Fruit fly (Drosophila melanogaster) whole organism, embryonic: ENCODE results near the gene CG1910.
A peak's percentile ranks its signal among the peaks of the same experiment; 100 is the strongest.

Source experiments
- ATbp ChIP-seq: fragments of 200-800 bp; sonication (Bioruptor generic); optimal IDR thresholded peaks from 2 replicates; lab custom pipeline; 2017; ENCODE audit warnings: missing biosample characterization, mild to moderate bottlenecking, missing genetic modification characterization, missing genetic modification reagents
- B-H2 ChIP-seq: fragments of 200-800 bp; sonication (Bioruptor generic); optimal IDR thresholded peaks from 2 replicates; lab custom pipeline; 2018; ENCODE audit warnings: missing biosample characterization, mild to moderate bottlenecking, missing genetic modification characterization
- CG10431 ChIP-seq: fragments of 200-800 bp; sonication (Bioruptor generic); optimal IDR thresholded peaks from 3 replicates; lab custom pipeline; 2018; ENCODE audit warnings: missing biosample characterization, mild to moderate bottlenecking, missing genetic modification characterization
- CG12659 ChIP-seq: fragments of 200-800 bp; sonication (Bioruptor generic); optimal IDR thresholded peaks from 3 replicates; lab custom pipeline; 2017; ENCODE audit warnings: mild to moderate bottlenecking, missing biosample characterization, missing genetic modification reagents, missing genetic modification characterization
- CG12942 ChIP-seq: fragments of 200-800 bp; sonication (Bioruptor generic); optimal IDR thresholded peaks from 3 replicates; lab custom pipeline; 2016; ENCODE audit warnings: missing biosample characterization, missing genetic modification characterization
- CG13296 ChIP-seq: fragments of 200-800 bp; sonication (Bioruptor generic); optimal IDR thresholded peaks from 3 replicates; lab custom pipeline; 2018; ENCODE audit warnings: missing biosample characterization, mild to moderate bottlenecking, missing genetic modification characterization
- CG14860 ChIP-seq: fragments of 200-800 bp; sonication (Bioruptor generic); IDR thresholded peaks from 3 replicates; pipeline ENCODE4 v1.3.6; 2022; ENCODE audit warnings: missing biosample characterization, missing genetic modification characterization; ENCODE audit not compliant: partially characterized antibody
- CG15269 ChIP-seq: fragments of 200-800 bp; sonication (Bioruptor generic); optimal IDR thresholded peaks from 2 replicates; lab custom pipeline; 2018; ENCODE audit warnings: missing biosample characterization, mild to moderate bottlenecking, missing genetic modification characterization, moderate library complexity
- CG16779 ChIP-seq: fragments of 200-800 bp; sonication (Bioruptor generic); IDR thresholded peaks from 2 replicates; pipeline ENCODE4 v1.3.6; 2022; ENCODE audit warnings: missing biosample characterization, missing genetic modification characterization
- CG17359 ChIP-seq: fragments of 200-800 bp; sonication (Bioruptor generic); optimal IDR thresholded peaks from 3 replicates; lab custom pipeline; 2018; ENCODE audit warnings: missing biosample characterization, mild to moderate bottlenecking, missing genetic modification characterization, moderate library complexity
- CG17385 ChIP-seq: fragments of 200-800 bp; sonication (Bioruptor generic); optimal IDR thresholded peaks from 3 replicates; lab custom pipeline; 2018; ENCODE audit warnings: missing biosample characterization, mild to moderate bottlenecking, missing genetic modification characterization
- CG1832 ChIP-seq: fragments of 200-800 bp; sonication (Bioruptor generic); optimal IDR thresholded peaks from 2 replicates; lab custom pipeline; 2017; ENCODE audit warnings: missing biosample characterization, mild to moderate bottlenecking, missing genetic modification characterization, inconsistent platforms
- CG18599 ChIP-seq: fragments of 200-800 bp; sonication (Bioruptor generic); optimal IDR thresholded peaks from 3 replicates; lab custom pipeline; 2017; ENCODE audit warnings: missing biosample characterization, missing genetic modification characterization, mild to moderate bottlenecking, moderate library complexity, missing genetic modification reagents
- CG2120 ChIP-seq: fragments of 200-800 bp; sonication (Bioruptor generic); optimal IDR thresholded peaks from 3 replicates; lab custom pipeline; 2016; ENCODE audit warnings: missing biosample characterization, missing genetic modification characterization
- CG32532 ChIP-seq: fragments of 200-800 bp; sonication (Bioruptor generic); IDR thresholded peaks from 2 replicates; pipeline ENCODE4 v1.3.6; 2022; ENCODE audit warnings: missing biosample characterization, missing genetic modification characterization
- CG3407 ChIP-seq: fragments of 200-800 bp; sonication (Bioruptor generic); optimal IDR thresholded peaks from 2 replicates; lab custom pipeline; 2018; ENCODE audit warnings: missing biosample characterization, mild to moderate bottlenecking, missing genetic modification characterization
- CG34224 ChIP-seq: fragments of 200-800 bp; sonication (Bioruptor generic); IDR thresholded peaks from 3 replicates; pipeline ENCODE4 v1.3.6; 2022; ENCODE audit warnings: missing biosample characterization, missing genetic modification characterization; ENCODE audit not compliant: partially characterized antibody
- CG7357 ChIP-seq: fragments of 200-800 bp; sonication (Bioruptor generic); IDR thresholded peaks from 3 replicates; pipeline ENCODE4 v1.3.6; 2022; ENCODE audit warnings: missing biosample characterization, missing genetic modification characterization
- CG7987 ChIP-seq: fragments of 200-800 bp; sonication (Bioruptor generic); optimal IDR thresholded peaks from 2 replicates; lab custom pipeline; 2018; ENCODE audit warnings: missing biosample characterization, mild to moderate bottlenecking, missing genetic modification characterization, moderate library complexity
- CG8478 ChIP-seq: fragments of >200 bp; optimal IDR thresholded peaks from 2 replicates; lab custom pipeline; 2018
- CoRest ChIP-seq: fragments of 200-800 bp; sonication (Bioruptor generic); optimal IDR thresholded peaks from 3 replicates; lab custom pipeline; 2018; ENCODE audit warnings: missing biosample characterization, mild to moderate bottlenecking, missing genetic modification characterization, moderate library complexity
- Deaf1 ChIP-seq: fragments of 200-800 bp; optimal IDR thresholded peaks from 3 replicates; lab custom pipeline; 2019; ENCODE audit warnings: missing biosample characterization, mild to moderate bottlenecking, missing genetic modification characterization, moderate library complexity
- Doc2 ChIP-seq: fragments of 200-800 bp; sonication (Bioruptor generic); IDR thresholded peaks from 2 replicates; pipeline ENCODE4 v1.3.6; 2022; ENCODE audit warnings: missing biosample characterization, missing genetic modification characterization
- Ets65A ChIP-seq: fragments of 200-800 bp; sonication (Bioruptor generic); peaks from one replicate; lab custom pipeline; 2016; ENCODE audit warnings: missing biosample characterization, missing genetic modification characterization
- Fer1 ChIP-seq: fragments of 200-800 bp; sonication (Bioruptor generic); optimal IDR thresholded peaks from 2 replicates; lab custom pipeline; 2017; ENCODE audit warnings: missing biosample characterization, mild to moderate bottlenecking, missing genetic modification characterization
- Hand ChIP-seq: fragments of 200-800 bp; sonication (Bioruptor generic); optimal IDR thresholded peaks from 2 replicates; lab custom pipeline; 2017; ENCODE audit warnings: mild to moderate bottlenecking, missing biosample characterization, missing genetic modification reagents, missing genetic modification characterization
- Hmr ChIP-seq: fragments of 200-800 bp; sonication (Bioruptor generic); optimal IDR thresholded peaks from 3 replicates; lab custom pipeline; 2017; ENCODE audit warnings: mild to moderate bottlenecking, missing biosample characterization, missing genetic modification reagents, missing genetic modification characterization
- MBD-R2 ChIP-seq: fragments of 200-800 bp; sonication (Bioruptor generic); IDR thresholded peaks from 2 replicates; pipeline ENCODE4 v1.3.6; 2022; ENCODE audit warnings: missing biosample characterization, missing genetic modification characterization
- Med ChIP-seq: fragments of 200-800 bp; sonication (Bioruptor generic); peaks from one replicate; lab custom pipeline; 2016; ENCODE audit warnings: missing biosample characterization, missing genetic modification characterization, mild to moderate bottlenecking, inconsistent platforms, moderate library complexity
- Rfx ChIP-seq: fragments of 200-800 bp; sonication (Bioruptor generic); IDR thresholded peaks from 2 replicates; pipeline ENCODE4 v1.3.6; 2022; ENCODE audit warnings: missing biosample characterization, missing genetic modification characterization
- Ssrp ChIP-seq: fragments of 200-800 bp; sonication (Bioruptor generic); optimal IDR thresholded peaks from 2 replicates; lab custom pipeline; 2018; ENCODE audit warnings: missing biosample characterization, mild to moderate bottlenecking, missing genetic modification characterization, moderate library complexity
- Trl ChIP-seq, 3 experiments: fragments of >200 bp in 2 of 3; fragments of 200-800 bp in 1 of 3; sonication (Bioruptor generic) in 1 of 3; optimal IDR thresholded peaks; 2 replicates in 1 of 3; 3 replicates in 2 of 3; lab custom pipeline; 2016 to 2017; ENCODE audit warnings: missing biosample characterization in 1 of 3, missing genetic modification characterization in 1 of 3
- cg ChIP-seq: fragments of 200-800 bp; sonication (Bioruptor generic); optimal IDR thresholded peaks from 3 replicates; lab custom pipeline; 2019; ENCODE audit warnings: missing biosample characterization, mild to moderate bottlenecking, missing genetic modification characterization, moderate library complexity
- ci ChIP-seq: fragments of 200-800 bp; sonication (Bioruptor generic); IDR thresholded peaks from 3 replicates; pipeline ENCODE4 v1.3.6; 2022; ENCODE audit warnings: missing biosample characterization, missing genetic modification characterization
- cwo ChIP-seq: fragments of 200-800 bp; sonication (Bioruptor generic); optimal IDR thresholded peaks from 3 replicates; lab custom pipeline; 2017; ENCODE audit warnings: missing biosample characterization, missing genetic modification characterization, mild to moderate bottlenecking, moderate library complexity, missing genetic modification reagents
- fd96Cb ChIP-seq: fragments of 200-800 bp; sonication (Bioruptor generic); optimal IDR thresholded peaks from 2 replicates; lab custom pipeline; 2018; ENCODE audit warnings: missing biosample characterization, mild to moderate bottlenecking, missing genetic modification characterization, moderate library complexity
- lab ChIP-seq: fragments of 200-800 bp; sonication (Bioruptor generic); optimal IDR thresholded peaks from 3 replicates; lab custom pipeline; 2017; ENCODE audit warnings: missing biosample characterization, missing genetic modification characterization, mild to moderate bottlenecking, moderate library complexity, missing genetic modification reagents
- nerfin-1 ChIP-seq: fragments of 200-800 bp; sonication (Bioruptor generic); optimal IDR thresholded peaks from 3 replicates; lab custom pipeline; 2019; ENCODE audit warnings: missing biosample characterization, mild to moderate bottlenecking, missing genetic modification characterization, moderate library complexity
- phol ChIP-seq: fragments of 200-800 bp; sonication (Bioruptor generic); optimal IDR thresholded peaks from 3 replicates; lab custom pipeline; 2018; ENCODE audit warnings: missing biosample characterization, mild to moderate bottlenecking, missing genetic modification characterization, moderate library complexity
- prd ChIP-seq, 3 experiments: fragments of >200 bp in 2 of 3; fragments of 200-800 bp in 1 of 3; sonication (Bioruptor generic) in 1 of 3; optimal IDR thresholded peaks in 2 of 3; IDR thresholded peaks in 1 of 3; 2 replicates in 2 of 3; 3 replicates in 1 of 3; pipeline versions ENCODE4 v1.3.6 to Lab custom; 2017 to 2022; ENCODE audit warnings: missing biosample characterization in 1 of 3, missing genetic modification characterization in 1 of 3
- pros ChIP-seq: fragments of 200-800 bp; sonication (Bioruptor generic); optimal IDR thresholded peaks from 3 replicates; lab custom pipeline; 2019; ENCODE audit warnings: missing biosample characterization, mild to moderate bottlenecking, missing genetic modification characterization, moderate library complexity
- repo ChIP-seq: fragments of 200-800 bp; sonication (Bioruptor generic); optimal IDR thresholded peaks from 2 replicates; lab custom pipeline; 2016; ENCODE audit warnings: missing biosample characterization, missing genetic modification characterization
- sens ChIP-seq: fragments of 200-800 bp; sonication (Bioruptor generic); peaks from one replicate; lab custom pipeline; 2016; ENCODE audit warnings: missing biosample characterization, missing genetic modification characterization
- slbo ChIP-seq: fragments of 200-800 bp; sonication (Bioruptor generic); IDR thresholded peaks from 2 replicates; pipeline ENCODE4 v1.3.6; 2022; ENCODE audit warnings: missing biosample characterization, missing genetic modification characterization
- slp2 ChIP-seq: fragments of 200-800 bp; sonication (Bioruptor generic); optimal IDR thresholded peaks from 2 replicates; lab custom pipeline; 2016; ENCODE audit warnings: missing biosample characterization, missing genetic modification characterization
- sr ChIP-seq: fragments of 200-800 bp; sonication (Bioruptor generic); IDR thresholded peaks from 3 replicates; pipeline ENCODE4 v1.3.6; 2022; ENCODE audit warnings: missing biosample characterization, missing genetic modification characterization
- wek ChIP-seq: fragments of 200-800 bp; sonication (Bioruptor generic); optimal IDR thresholded peaks from 3 replicates; lab custom pipeline; 2018; ENCODE audit warnings: missing biosample characterization, mild to moderate bottlenecking, missing genetic modification characterization, moderate library complexity

CG1910 gene

dm6 chr3R:31721466-31721865, 26.0 kb upstream of the CG1910 start:
- TF ChIP-seq Deaf1 (tag; lab: Kevin White, UChicago) (peak; percentile 52), CG12942 (GFP tag; lab: Kevin White, UChicago) (no peak), Ets65A (GFP tag; lab: Kevin White, UChicago) (peak; percentile 91), CG2120 (GFP tag; lab: Kevin White, UChicago) (peak; percentile 21), Hand (GFP tag; lab: Kevin White, UChicago) (no peak), CG7987 (GFP tag; lab: Kevin White, UChicago) (no peak), sens (GFP tag; lab: Kevin White, UChicago) (peak; percentile 32), slbo (GFP tag; lab: Robert Waterston, UW) (peak; percentile 5; the same call in 1 of the 2 replicates)

- TF ChIP-seq MBD-R2 (peak; percentile 26; the same call in 1 of the 2 replicates), ATbp (GFP tag; lab: Kevin White, UChicago) (peak; percentile 32), Ssrp (tag; lab: Kevin White, UChicago) (no peak), CG13296 (GFP tag; lab: Kevin White, UChicago) (peak; percentile 10), CG8478 (lab: Kevin White, UChicago) (no peak), cwo (GFP tag; lab: Kevin White, UChicago) (peak; percentile 31), Rfx (GFP tag; lab: Robert Waterston, UW) (peak; percentile 40), CG10431 (GFP tag; lab: Kevin White, UChicago) (peak; percentile 28), pros (GFP tag; lab: Kevin White, UChicago) (peak; percentile 14), Doc2 (no peak), sr (GFP tag; lab: Robert Waterston, UW) (peak; percentile 85; the same call in 2 of the 3 replicates), CG17385 (GFP tag; lab: Kevin White, UChicago) (peak; percentile 23), B-H2 (GFP tag; lab: Kevin White, UChicago) (peak; percentile 58), wek (GFP tag; lab: Kevin White, UChicago) (peak; percentile 13), CG12659 (GFP tag; lab: Kevin White, UChicago) (peak; percentile 16), Hmr (GFP tag; lab: Kevin White, UChicago) (peak; percentile 41), fd96Cb (tag; lab: Kevin White, UChicago) (no peak), CG3407 (peak; percentile 13), CG32532 (GFP tag; lab: Robert Waterston, UW) (peak; percentile 29; the same call in 1 of the 2 replicates), Med (GFP tag; lab: Kevin White, UChicago) (peak; percentile 83), CG7357 (GFP tag; lab: Robert Waterston, UW) (no peak), CG34224 (GFP tag; lab: Robert Waterston, UW) (peak; percentile 27; the same call in 1 of the 3 replicates), slp2 (GFP tag; lab: Kevin White, UChicago) (no peak), CG1832 (GFP tag; lab: Kevin White, UChicago) (peak; percentile 28), nerfin-1 (no peak), CG15269 (peak; percentile 13), lab (GFP tag; lab: Kevin White, UChicago) (peak; percentile 64), phol (no peak), cg (GFP tag; lab: Kevin White, UChicago) (peak; percentile 67), Trl (optimal IDR thresholded peaks at IDR 0.05; lab: Kevin White, UChicago) (peak; percentile 48 to 57), Trl (GFP tag; optimal IDR thresholded peaks at IDR 0.05; lab: Kevin White, UChicago) (no peak), repo (no peak), prd (optimal IDR thresholded peaks at IDR 0.05; lab: Kevin White, UChicago) (no peak), prd (GFP tag; IDR thresholded peaks at IDR 0.05; lab: Robert Waterston, UW) (0 out of 3 replicates have a peak, but pooled peaks have one; percentile 7), CG18599 (peak; percentile 8), Fer1 (GFP tag; lab: Kevin White, UChicago) (peak; percentile 53), CG17359 (peak; percentile 38), CoRest (tag; lab: Kevin White, UChicago) (peak; percentile 14), CG16779 (GFP tag; lab: Robert Waterston, UW) (no peak), CG14860 (GFP tag; lab: Robert Waterston, UW) (0 out of 3 replicates have a peak, but pooled peaks have one; percentile 28), ci (GFP tag; lab: Robert Waterston, UW) (peak; percentile 37; the same call in 1 of the 3 replicates)
Observed at dm6 chr3R:31721958-31722357, 25.5 kb upstream of the CG1910 start.
